Fruit fly (Drosophila melanogaster): ENCODE data around the gene CG16719.

The CG16719 gene

DNA sequence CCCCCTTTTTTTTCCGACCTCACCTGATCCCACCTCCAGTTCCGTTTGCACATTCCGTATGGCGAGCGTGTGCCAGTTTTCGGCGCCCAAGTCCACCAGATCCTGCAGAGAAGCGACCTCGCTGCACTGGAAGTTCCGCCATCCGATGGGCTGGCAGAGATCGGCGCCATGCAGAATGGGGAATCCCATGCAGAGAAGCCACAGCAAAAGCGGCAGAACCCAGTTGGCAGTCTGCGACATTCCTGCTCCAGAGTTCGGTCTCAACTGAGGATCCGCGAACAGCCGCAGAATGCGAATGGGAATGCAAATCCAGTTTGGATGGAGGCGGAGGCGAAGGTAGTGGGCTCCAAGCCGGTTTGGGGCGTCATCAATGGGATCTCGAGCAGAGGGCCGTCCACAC is 48.6 kb downstream of the CG16719 start, which contains the start of gene CG6749:
CG6749 (minus strand) TSS at position 245 of the 400 bp plus-strand sequence.
- TF ChIP-seq Snoo (tag; optimal IDR thresholded peaks at IDR 0.05) (no peak), fd96Ca (GFP tag; IDR thresholded peaks at IDR 0.05) (0 out of 3 replicates have a peak, but pooled peaks have one; percentile 25), CG9948 (tag; optimal IDR thresholded peaks at IDR 0.05) (no peak), CG34367 (tag; optimal IDR thresholded peaks at IDR 0.05) (no peak)
